Worm (Caenorhabditis elegans): ENCODE results near the gene C09E8.1.

- no peak for TF ChIP-seq him-1 (tag; optimal IDR thresholded peaks at IDR 0.05)
- TF ChIP-seq dao-5 (tag; optimal IDR thresholded peaks at IDR 0.05), result no peak
Observed at ce11 chrII:556185-556584, at the start of gene C09E8.1, which contains the start of gene C09E8.6.
